Worm (Caenorhabditis elegans) whole organism, young adult: ENCODE measurements around the gene istr-1.

Source experiments
- F10E7.11 ChIP-seq: sonication (generic microtip); optimal IDR thresholded peaks from 2 replicates; lab custom pipeline; 2017; ENCODE audit warnings: mild to moderate bottlenecking, missing genetic modification characterization, moderate library complexity, missing compliant biosample characterization
- F23B12.7 ChIP-seq: sonication (generic microtip); optimal IDR thresholded peaks from 2 replicates; lab custom pipeline; 2017; ENCODE audit warnings: missing genetic modification characterization, mild to moderate bottlenecking, missing compliant biosample characterization, antibody characterized with exemption, moderate library complexity; ENCODE audit not compliant: insufficient read depth
- F49E8.2 ChIP-seq: sonication (generic microtip); optimal IDR thresholded peaks from 3 replicates; lab custom pipeline; 2017; ENCODE audit warnings: missing genetic modification characterization, mild to moderate bottlenecking, missing compliant biosample characterization, antibody characterized with exemption, moderate library complexity; ENCODE audit not compliant: insufficient read depth
- F57A8.1 ChIP-seq: fragments of 200-800 bp; sonication (Bioruptor generic); optimal IDR thresholded peaks from 2 replicates; lab custom pipeline; 2018; ENCODE audit warnings: mild to moderate bottlenecking, missing genetic modification characterization, moderate library complexity, missing compliant biosample characterization
- T07F8.4 ChIP-seq: sonication (generic microtip); optimal IDR thresholded peaks from 2 replicates; lab custom pipeline; 2016; ENCODE audit warnings: mild to moderate bottlenecking, missing genetic modification characterization, moderate library complexity, missing compliant biosample characterization
- T26A5.8 ChIP-seq: sonication (generic microtip); optimal IDR thresholded peaks from 2 replicates; lab custom pipeline; 2016; ENCODE audit warnings: missing genetic modification characterization, missing compliant biosample characterization
- Y53G8AR.9 ChIP-seq: fragments of 200-800 bp; sonication (Bioruptor generic); conservative IDR thresholded peaks from 2 replicates; pipeline ENCODE4 v1.3.6; 2022; ENCODE audit warnings: missing genetic modification reagents, missing genetic modification characterization, missing compliant biosample characterization
- ZK185.1 ChIP-seq: sonication (generic microtip); optimal IDR thresholded peaks from 2 replicates; lab custom pipeline; 2016; ENCODE audit warnings: mild to moderate bottlenecking, missing genetic modification characterization, missing compliant biosample characterization; ENCODE audit not compliant: poor library complexity, severe bottlenecking
- athp-1 ChIP-seq: sonication (generic microtip); optimal IDR thresholded peaks from 2 replicates; lab custom pipeline; 2017; ENCODE audit warnings: mild to moderate bottlenecking, missing genetic modification characterization, missing compliant biosample characterization
- attf-5 ChIP-seq: fragments of 200-800 bp; sonication (Bioruptor generic); optimal IDR thresholded peaks from 2 replicates; lab custom pipeline; 2018; ENCODE audit warnings: mild to moderate bottlenecking, missing genetic modification characterization, missing compliant biosample characterization
- cebp-1 ChIP-seq, 2 experiments: fragments of 200-800 bp in 1 of 2; sonication (Bioruptor generic) in 1 of 2; sonication (generic microtip) in 1 of 2; IDR thresholded peaks in 1 of 2; optimal IDR thresholded peaks in 1 of 2; 2 replicates each; pipeline versions ENCODE4 v1.3.6 to Lab custom; 2017 to 2022; ENCODE audit warnings: missing compliant biosample characterization in 2 of 2, missing genetic modification characterization in 2 of 2, mild to moderate bottlenecking in 1 of 2, missing genetic modification reagents in 1 of 2, moderate library complexity in 1 of 2
- ceh-100 ChIP-seq: fragments of 200-800 bp; sonication (Bioruptor generic); IDR thresholded peaks from 2 replicates; pipeline ENCODE4 v1.3.6; 2022; ENCODE audit warnings: missing genetic modification reagents, missing genetic modification characterization, missing compliant biosample characterization
- ceh-58 ChIP-seq: fragments of 200-800 bp; sonication (Bioruptor generic); IDR thresholded peaks from 2 replicates; pipeline ENCODE4 v1.3.6; 2022; ENCODE audit warnings: missing genetic modification characterization, missing compliant biosample characterization
- ceh-91 ChIP-seq: fragments of 200-800 bp; sonication (Bioruptor generic); IDR thresholded peaks from 2 replicates; pipeline ENCODE4 v1.3.6; 2022; ENCODE audit warnings: missing genetic modification reagents, missing genetic modification characterization, missing compliant biosample characterization
- dpff-1 ChIP-seq: sonication (generic microtip); optimal IDR thresholded peaks from 2 replicates; lab custom pipeline; 2017; ENCODE audit warnings: mild to moderate bottlenecking, missing genetic modification characterization, missing compliant biosample characterization
- egrh-3 ChIP-seq: fragments of 200-800 bp; sonication (Bioruptor generic); IDR thresholded peaks from 2 replicates; pipeline ENCODE4 v1.3.6; 2022; ENCODE audit warnings: missing genetic modification reagents, missing genetic modification characterization, missing compliant biosample characterization
- him-1 ChIP-seq: sonication (generic microtip); optimal IDR thresholded peaks from 2 replicates; lab custom pipeline; 2016; ENCODE audit warnings: missing genotype, missing genetic modification reagents, missing genetic modification characterization, missing compliant biosample characterization
- hrde-1 ChIP-seq: sonication (generic microtip); optimal IDR thresholded peaks from 2 replicates; lab custom pipeline; 2016; ENCODE audit warnings: missing genetic modification characterization, mild to moderate bottlenecking, missing compliant biosample characterization, moderate library complexity, missing genotype, missing genetic modification reagents, borderline replicate concordance
- hsf-1 ChIP-seq: fragments of 200-800 bp; sonication (Bioruptor generic); IDR thresholded peaks from 2 replicates; pipeline ENCODE4 v1.3.6; 2022; ENCODE audit warnings: missing genetic modification reagents, missing genetic modification characterization, missing compliant biosample characterization
- lin-26 ChIP-seq: fragments of 200-800 bp; sonication (Bioruptor generic); IDR thresholded peaks from 2 replicates; pipeline ENCODE4 v1.3.6; 2022; ENCODE audit warnings: missing genetic modification reagents, missing genetic modification characterization, missing compliant biosample characterization
- lsl-1 ChIP-seq: fragments of 200-800 bp; sonication (Bioruptor generic); optimal IDR thresholded peaks from 2 replicates; lab custom pipeline; 2018; ENCODE audit warnings: mild to moderate bottlenecking, missing genetic modification characterization, moderate library complexity, missing compliant biosample characterization
- madf-10 ChIP-seq: sonication (generic microtip); optimal IDR thresholded peaks from 2 replicates; lab custom pipeline; 2016; ENCODE audit warnings: mild to moderate bottlenecking, missing genetic modification characterization, missing compliant biosample characterization
- madf-8 ChIP-seq: fragments of 200-800 bp; sonication (Bioruptor generic); conservative IDR thresholded peaks from 2 replicates; pipeline ENCODE4 v1.3.6; 2022; ENCODE audit warnings: missing genetic modification reagents, missing genetic modification characterization, missing compliant biosample characterization
- mcd-1 ChIP-seq: fragments of 200-800 bp; sonication (Bioruptor generic); IDR thresholded peaks from 2 replicates; pipeline ENCODE4 v1.3.6; 2022; ENCODE audit warnings: missing genetic modification reagents, missing genetic modification characterization, missing compliant biosample characterization
- mxl-1 ChIP-seq: sonication (generic microtip); optimal IDR thresholded peaks from 2 replicates; lab custom pipeline; 2016; ENCODE audit warnings: missing genetic modification characterization, missing compliant biosample characterization
- nhr-80 ChIP-seq: sonication (generic microtip); optimal IDR thresholded peaks from 2 replicates; lab custom pipeline; 2016; ENCODE audit warnings: missing genetic modification characterization, missing compliant biosample characterization
- nhr-90 ChIP-seq: sonication (generic microtip); optimal IDR thresholded peaks from 2 replicates; lab custom pipeline; 2016; ENCODE audit warnings: missing genotype, mild to moderate bottlenecking, missing genetic modification characterization, missing compliant biosample characterization
- pha-4 ChIP-seq: fragments of 150-350 bp; sonication (generic microtip); optimal IDR thresholded peaks from 2 replicates; lab custom pipeline; 2014; ENCODE audit warnings: missing biosample characterization, missing genetic modification reagents, missing genetic modification characterization
- rpc-1 ChIP-seq, 2 experiments: fragments of 150-350 bp in 1 of 2; sonication (generic microtip) in 1 of 2; optimal IDR thresholded peaks; 2 replicates each; lab custom pipeline; 2014 to 2018; ENCODE audit warnings: missing biosample characterization in 1 of 2, missing genetic modification characterization in 1 of 2, missing genetic modification reagents in 1 of 2, missing genotype in 1 of 2
- snpc-3.4 ChIP-seq: sonication (generic microtip); optimal IDR thresholded peaks from 2 replicates; lab custom pipeline; 2017; ENCODE audit warnings: missing genetic modification characterization, mild to moderate bottlenecking, missing compliant biosample characterization, antibody characterized with exemption, moderate library complexity, missing genotype, missing genetic modification reagents
- snpc-4 ChIP-seq, 5 experiments: fragments of 150-350 bp in 1 of 5; sonication (generic microtip) in 4 of 5; optimal IDR thresholded peaks; 2 replicates each; lab custom pipeline; 2014 to 2018; ENCODE audit warnings: missing genetic modification characterization in 5 of 5, missing biosample characterization in 3 of 5, antibody characterized with exemption in 2 of 5, mild to moderate bottlenecking in 2 of 5, missing compliant biosample characterization in 2 of 5, missing genotype in 2 of 5, moderate library complexity in 2 of 5, missing genetic modification reagents in 1 of 5
- unc-130 ChIP-seq: sonication (generic microtip); optimal IDR thresholded peaks from 2 replicates; lab custom pipeline; 2016; ENCODE audit warnings: missing genetic modification reagents, missing genetic modification characterization, missing compliant biosample characterization
- ztf-3 ChIP-seq: fragments of 200-800 bp; sonication (Bioruptor generic); optimal IDR thresholded peaks from 2 replicates; lab custom pipeline; 2018; ENCODE audit warnings: mild to moderate bottlenecking, missing genetic modification characterization, missing compliant biosample characterization

istr-1 gene

DNA sequence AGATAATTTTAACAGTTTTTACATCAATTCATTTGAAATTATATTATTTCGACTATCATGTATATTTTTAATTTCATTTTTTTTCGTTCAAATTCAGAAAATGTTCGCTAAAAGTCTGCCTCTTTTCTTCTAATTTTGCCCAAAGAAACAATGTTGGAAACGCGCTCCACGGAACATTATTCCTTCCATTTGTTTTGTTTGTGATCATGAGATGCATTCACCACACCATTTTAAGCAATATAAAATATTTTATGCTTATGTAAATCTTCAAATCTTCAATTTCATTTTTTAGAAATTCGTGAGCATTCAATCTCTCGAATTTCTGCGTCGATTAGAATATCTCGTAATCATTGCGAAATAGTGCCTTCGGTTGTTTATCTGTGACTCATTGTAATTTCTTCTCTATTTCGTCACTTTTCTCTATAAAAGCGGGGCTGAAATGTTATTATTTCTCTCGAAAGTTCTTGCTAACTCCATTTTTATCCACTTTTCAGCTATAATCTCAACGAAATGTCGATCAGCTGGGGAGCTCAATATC is at the start of gene istr-1:
Gene istr-1, plus strand, starts transcription at position 495 of the 538 bp plus-strand sequence.
- TF ChIP-seq mcd-1 (GFP tag; lab: Robert Waterston, UW) (0 out of 2 replicates have a peak, but pooled peaks have one; percentile 29), F23B12.7 (tag; lab: Kevin White, UChicago) (no peak), cebp-1 (GFP tag; IDR thresholded peaks at IDR 0.05; lab: Robert Waterston, UW) (peak; percentile 92), cebp-1 (tag; optimal IDR thresholded peaks at IDR 0.05; lab: Kevin White, UChicago) (peak; percentile 98), nhr-80 (tag; lab: Kevin White, UChicago) (peak; percentile 23), madf-8 (no peak), rpc-1 (optimal IDR thresholded peaks at IDR 0.05; lab: Kevin White, UChicago) (no peak), rpc-1 (tag; optimal IDR thresholded peaks at IDR 0.05; lab: Kevin White, UChicago) (no peak), pha-4 (tag; lab: Kevin White, UChicago) (no peak), attf-5 (peak; percentile 44), ceh-58 (GFP tag; lab: Robert Waterston, UW) (no peak)
- TF ChIP-seq, all 124 proteins: peak for 4

DNA sequence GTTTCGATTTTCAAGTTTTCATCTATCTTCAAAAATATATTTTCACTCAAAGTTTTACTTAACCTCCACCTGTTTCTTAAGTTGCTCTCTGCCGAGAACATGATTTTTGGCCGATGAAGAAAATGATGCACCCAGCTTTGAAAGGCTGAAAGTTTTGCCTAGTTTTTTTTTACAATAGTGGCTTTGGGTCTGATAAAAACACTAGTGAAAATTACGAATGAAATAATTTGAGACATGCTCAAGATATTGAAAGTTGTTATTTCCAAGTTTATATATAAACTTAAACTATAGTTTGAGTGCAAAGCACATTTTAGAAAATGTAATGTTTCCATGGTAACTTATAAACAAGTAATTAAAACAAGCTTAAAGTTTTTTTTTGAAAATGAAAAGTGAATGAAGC is 48.4 kb upstream of the istr-1 start, which contains the start of gene gpa-9:
Gene gpa-9, minus strand, starts transcription at position 101 of the 400 bp plus-strand sequence.
- TF ChIP-seq F49E8.2 (tag; lab: Kevin White, UChicago) (no peak), nhr-90 (no peak), ceh-100 (no peak), hrde-1 (tag; lab: Kevin White, UChicago) (no peak), ceh-91 (GFP tag; lab: Robert Waterston, UW) (no peak), dpff-1 (tag; lab: Kevin White, UChicago) (no peak), madf-8 (no peak), lin-26 (GFP tag; lab: Robert Waterston, UW) (no peak), snpc-3.4 (tag; lab: Kevin White, UChicago) (no peak), cebp-1 (GFP tag; IDR thresholded peaks at IDR 0.05; lab: Robert Waterston, UW) (no peak), cebp-1 (tag; optimal IDR thresholded peaks at IDR 0.05; lab: Kevin White, UChicago) (no peak), lsl-1 (GFP tag; lab: Kevin White, UChicago) (no peak), snpc-4 (GFP tag; optimal IDR thresholded peaks at IDR 0.05; lab: Kevin White, UChicago) (no peak), snpc-4 (tag; optimal IDR thresholded peaks at IDR 0.05; lab: Kevin White, UChicago) (no peak), nhr-80 (tag; lab: Kevin White, UChicago) (no peak), unc-130 (GFP tag; lab: Kevin White, UChicago) (no peak), hsf-1 (GFP tag; lab: Robert Waterston, UW) (no peak), him-1 (tag; lab: Kevin White, UChicago) (no peak), F57A8.1 (GFP tag; lab: Kevin White, UChicago) (no peak)

DNA sequence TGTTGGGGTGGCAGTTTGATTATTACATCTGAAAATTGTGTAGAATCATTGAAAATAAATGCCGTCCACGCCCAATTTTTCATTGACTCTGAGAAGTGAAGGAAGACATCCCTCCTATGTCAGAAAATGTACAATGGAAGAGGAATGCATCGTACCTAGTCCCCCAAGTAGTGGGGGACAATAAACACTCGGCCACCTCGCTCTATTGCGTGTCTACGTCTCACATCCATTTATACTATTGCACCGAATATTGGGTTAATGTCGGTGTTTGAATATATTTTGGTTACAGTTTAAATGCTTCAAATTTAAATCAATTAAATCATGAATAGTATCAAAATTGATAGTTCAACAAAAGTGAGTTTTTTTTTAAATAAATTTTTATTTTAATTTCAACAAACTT is 48.0 kb upstream of the istr-1 start, which contains the start of gene lin-25:
Gene lin-25, plus strand, starts transcription at position 290 of the 400 bp plus-strand sequence.
- TF ChIP-seq ZK185.1 (peak; percentile 23), nhr-80 (tag; lab: Kevin White, UChicago) (peak; percentile 53), Y53G8AR.9 (GFP tag; lab: Robert Waterston, UW) (no peak), egrh-3 (no peak)

DNA sequence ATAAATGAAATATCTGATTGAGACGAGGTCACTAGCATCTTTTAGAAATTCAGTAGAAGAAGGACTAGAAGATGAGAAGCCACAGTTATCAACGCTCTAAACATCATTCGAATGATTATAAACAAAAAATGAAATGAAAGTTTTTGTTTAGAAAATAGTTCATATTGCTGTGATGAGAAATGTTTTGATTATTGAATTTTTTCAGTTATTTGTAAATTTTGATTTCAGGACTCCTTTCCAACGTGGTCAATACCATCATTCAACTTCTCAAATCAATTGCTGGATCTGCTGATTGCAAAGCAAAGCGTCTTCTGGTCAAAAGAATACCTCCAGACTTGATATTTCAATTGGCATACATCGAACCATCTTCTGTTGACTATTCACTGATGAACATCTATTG is 39.5 kb upstream of the istr-1 start, which contains the start of gene W05B10.6:
Gene W05B10.6, minus strand, starts transcription at position 101 of the 400 bp plus-strand sequence.
- TF ChIP-seq ztf-3 (GFP tag; lab: Kevin White, UChicago) (no peak), F10E7.11 (tag; lab: Kevin White, UChicago) (no peak), T26A5.8 (tag; lab: Kevin White, UChicago) (no peak), T07F8.4 (no peak), madf-10 (no peak), mxl-1 (tag; lab: Kevin White, UChicago) (no peak), athp-1 (no peak)
- TF ChIP-seq, all 124 proteins: peak for 0
